Fruit fly (Drosophila melanogaster): ENCODE results near the gene Ns3.
A peak's percentile ranks its signal among the peaks of the same experiment; 100 is the strongest.

Gene Ns3

DNA sequence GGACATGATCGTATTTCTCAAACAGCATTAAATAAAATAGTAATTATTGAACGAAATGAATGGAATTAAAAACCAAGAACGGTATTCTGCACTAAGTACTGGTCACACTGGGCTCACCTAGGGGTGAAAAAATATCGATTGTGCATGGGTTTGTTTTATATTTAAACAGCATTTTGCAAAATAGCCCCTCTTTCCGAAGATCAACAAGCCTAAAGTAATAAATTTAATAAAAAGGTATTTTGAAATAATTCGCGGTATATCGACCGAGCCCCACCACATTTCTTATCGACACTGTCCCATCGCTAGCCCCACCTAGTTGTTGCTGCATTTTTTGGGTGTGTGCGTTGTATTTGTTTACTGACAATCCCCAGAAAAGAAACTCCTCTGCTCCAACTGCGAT is 6.5 kb upstream of the Ns3 start, which contains the start of gene pck (continued):
- TF ChIP-seq CG2875 (GFP tag; optimal IDR thresholded peaks at IDR 0.05), result peak; percentile 28
- TF ChIP-seq H15 (GFP tag; IDR thresholded peaks at IDR 0.05), result peak; percentile 34; the same call in 1 of the 3 replicates
- TF ChIP-seq Adf1 (GFP tag; IDR thresholded peaks at IDR 0.05), result peak; percentile 31; the same call in 1 of the 2 replicates
- TF ChIP-seq tio (GFP tag; optimal IDR thresholded peaks at IDR 0.05), result no peak
- no peak for TF ChIP-seq ro (GFP tag; IDR thresholded peaks at IDR 0.05)
- TF ChIP-seq ash1 (GFP tag; optimal IDR thresholded peaks at IDR 0.05), result no peak
- TF ChIP-seq Opbp (GFP tag; IDR thresholded peaks at IDR 0.05; ENCODE audit: partially characterized antibody), result 0 out of 3 replicates have a peak, but pooled peaks have one; percentile 40
- 0 out of 3 replicates have a peak, but pooled peaks have one; percentile 61 for TF ChIP-seq CG2889 (GFP tag; IDR thresholded peaks at IDR 0.05)
- no peak for TF ChIP-seq BtbVII (GFP tag; optimal IDR thresholded peaks at IDR 0.05)
- no peak for TF ChIP-seq CG11504 (tag; optimal IDR thresholded peaks at IDR 0.05)
- TF ChIP-seq CG17912 (GFP tag; optimal IDR thresholded peaks at IDR 0.05), result peak; percentile 1
- 0 out of 2 replicates have a peak, but pooled peaks have one; percentile 20 for TF ChIP-seq dati (GFP tag; IDR thresholded peaks at IDR 0.05)
- no peak; the same call in 1 of the 2 replicates for TF ChIP-seq Bgb (GFP tag; IDR thresholded peaks at IDR 0.05; ENCODE audit: partially characterized antibody)
- no peak for TF ChIP-seq HLHmδ (GFP tag; optimal IDR thresholded peaks at IDR 0.05)
- peak; percentile 60 for TF ChIP-seq al (GFP tag; IDR thresholded peaks at IDR 0.05)
- peak; percentile 66 for TF ChIP-seq BEAF-32 (GFP tag; optimal IDR thresholded peaks at IDR 0.05)
- TF ChIP-seq Vsx1 (GFP tag; optimal IDR thresholded peaks at IDR 0.05), result no peak
- peak; percentile 36 for TF ChIP-seq gcm2 (GFP tag; optimal IDR thresholded peaks at IDR 0.05)
- TF ChIP-seq dmrt11E (tag; optimal IDR thresholded peaks at IDR 0.05), result peak; percentile 65
- peak; percentile 28 for TF ChIP-seq nmo (GFP tag; optimal IDR thresholded peaks at IDR 0.05)
- TF ChIP-seq Side (GFP tag; optimal IDR thresholded peaks at IDR 0.05), result peak; percentile 77
- TF ChIP-seq Scr (GFP tag; IDR thresholded peaks at IDR 0.05; ENCODE audit: partially characterized antibody), result peak; percentile 67
- peak; percentile 89 for TF ChIP-seq Sry-δ (GFP tag; optimal IDR thresholded peaks at IDR 0.05)
- TF ChIP-seq NFAT (GFP tag; IDR thresholded peaks at IDR 0.05), result peak; percentile 59
- peak; percentile 86 for TF ChIP-seq ci (GFP tag; IDR thresholded peaks at IDR 0.05)
- peak; percentile 22; the same call in 1 of the 2 replicates for TF ChIP-seq CG11696 (GFP tag; IDR thresholded peaks at IDR 0.05)
- TF ChIP-seq aop (GFP tag; IDR thresholded peaks at IDR 0.05), result no peak
- TF ChIP-seq sens-2 (GFP tag; IDR thresholded peaks at IDR 0.05), result no peak
- no peak for TF ChIP-seq p53 (GFP tag; optimal IDR thresholded peaks at IDR 0.05)
- peak; percentile 67 for TF ChIP-seq tgo (GFP tag; IDR thresholded peaks at IDR 0.05)
- TF ChIP-seq Bdp1 (GFP tag; optimal IDR thresholded peaks at IDR 0.05), result peak; percentile 59
- peak; percentile 62 for TF ChIP-seq CG9932 (GFP tag; IDR thresholded peaks at IDR 0.05)
- peak; percentile 66 for TF ChIP-seq CG12942 (GFP tag; optimal IDR thresholded peaks at IDR 0.05)
- no peak for TF ChIP-seq Dfd (GFP tag; optimal IDR thresholded peaks at IDR 0.05)
- peak; percentile 60; the same call in 2 of the 3 replicates for TF ChIP-seq ase (GFP tag; IDR thresholded peaks at IDR 0.05)
- TF ChIP-seq Pdp1 (GFP tag; optimal IDR thresholded peaks at IDR 0.05), result peak; percentile 32 to 76
- no peak for TF ChIP-seq Hr78 (GFP tag; optimal IDR thresholded peaks at IDR 0.05)
- no peak for TF ChIP-seq CG8478 (optimal IDR thresholded peaks at IDR 0.05)
- TF ChIP-seq tap (tag; optimal IDR thresholded peaks at IDR 0.05), result no peak
- TF ChIP-seq CG17361 (GFP tag; IDR thresholded peaks at IDR 0.05), result peak; percentile 48; the same call in 1 of the 3 replicates
- TF ChIP-seq CG33213 (GFP tag; optimal IDR thresholded peaks at IDR 0.05), result peak; percentile 52
- no peak for TF ChIP-seq CG7839 (tag; optimal IDR thresholded peaks at IDR 0.05)
- peak; percentile 47 for TF ChIP-seq gro (GFP tag; optimal IDR thresholded peaks at IDR 0.05)
- TF ChIP-seq CG6813 (GFP tag; optimal IDR thresholded peaks at IDR 0.05), result peak; percentile 13
- peak in 1 of 2 experiments; percentile 76 for TF ChIP-seq bsh (GFP tag; optimal IDR thresholded peaks at IDR 0.05)
- peak; percentile 72 for TF ChIP-seq Ptx1 (GFP tag; IDR thresholded peaks at IDR 0.05)
- TF ChIP-seq Asciz (GFP tag; optimal IDR thresholded peaks at IDR 0.05), result no peak
- TF ChIP-seq Dref (GFP tag; IDR thresholded peaks at IDR 0.05), result peak; percentile 66
- TF ChIP-seq Doc3 (GFP tag; IDR thresholded peaks at IDR 0.05; ENCODE audit: partially characterized antibody), result peak; percentile 35; the same call in 1 of the 3 replicates
- peak; percentile 70 for TF ChIP-seq CG2712 (tag; optimal IDR thresholded peaks at IDR 0.05)

Data from whole organism, embryonic.